Fruit fly (Drosophila melanogaster) whole organism, wandering third instar larva: Measurements from ENCODE around the gene KaiR1D.

Experiments
- Hnf4 ChIP-seq: fragments of 200-800 bp; sonication (Bioruptor generic); optimal IDR thresholded peaks from 2 replicates; lab custom pipeline; 2016; ENCODE audit warnings: missing biosample characterization, mild to moderate bottlenecking, missing genetic modification characterization
- Jra ChIP-seq: sonication (Bioruptor generic); optimal IDR thresholded peaks from 2 replicates; lab custom pipeline; 2016; ENCODE audit warnings: missing biosample characterization, missing genetic modification characterization
- Myc ChIP-seq: fragments of >200 bp; optimal IDR thresholded peaks from 2 replicates; lab custom pipeline; 2017
- N ChIP-seq: fragments of >200 bp; optimal IDR thresholded peaks from 2 replicates; lab custom pipeline; 2018; ENCODE audit warnings: missing biosample characterization, missing external identifiers, missing genetic modification characterization
- Rel ChIP-seq, 2 experiments: fragments of 200-800 bp; sonication (Bioruptor generic) in 1 of 2; optimal IDR thresholded peaks; 2 replicates in 1 of 2; 3 replicates in 1 of 2; lab custom pipeline; 2016 to 2019; ENCODE audit warnings: mild to moderate bottlenecking in 2 of 2, missing biosample characterization in 2 of 2, missing genetic modification characterization in 2 of 2, moderate library complexity in 1 of 2
- dmrt93B ChIP-seq: fragments of 200-800 bp; sonication (Bioruptor generic); optimal IDR thresholded peaks from 2 replicates; lab custom pipeline; 2018; ENCODE audit warnings: missing biosample characterization, mild to moderate bottlenecking, missing genetic modification characterization
- dsf ChIP-seq: sonication (Bioruptor generic); optimal IDR thresholded peaks from 2 replicates; lab custom pipeline; 2016; ENCODE audit warnings: missing biosample characterization, missing genetic modification characterization, borderline replicate concordance
- ey ChIP-seq: fragments of 200-800 bp; sonication (Bioruptor generic); optimal IDR thresholded peaks from 2 replicates; lab custom pipeline; 2016; ENCODE audit warnings: missing biosample characterization, missing genetic modification characterization
- sv ChIP-seq: fragments of 200-800 bp; sonication (Bioruptor generic); optimal IDR thresholded peaks from 3 replicates; lab custom pipeline; 2016; ENCODE audit warnings: missing biosample characterization, missing genetic modification characterization
- tai ChIP-seq: sonication (Bioruptor generic); optimal IDR thresholded peaks from 2 replicates; lab custom pipeline; 2016; ENCODE audit warnings: missing biosample characterization, missing genetic modification characterization

KaiR1D gene

dm6 chr3R:20821815-20822375 lies 44.1 kb downstream of the KaiR1D start, which contains the start of the genes CG17271 and RpS20 (continued):
- peak; percentile 66 for TF ChIP-seq dsf (GFP tag; lab: Kevin White, UChicago)
- TF ChIP-seq tai, result no peak
- peak; percentile 95 for TF ChIP-seq sv (GFP tag; lab: Kevin White, UChicago)

dm6 chr3R:20818689-20819088 lies 47.3 kb downstream of the KaiR1D start, which contains the start of gene CG17270:
TSS of gene CG17270 (minus strand) at chr3R:20818929.
- no peak for TF ChIP-seq Myc (lab: Kevin White, UChicago)
- no peak for TF ChIP-seq Hnf4 (GFP tag; lab: Kevin White, UChicago)
- TF ChIP-seq ey (GFP tag; lab: Kevin White, UChicago), result no peak
- TF ChIP-seq sv (GFP tag; lab: Kevin White, UChicago), result no peak
- no peak for TF ChIP-seq Jra

dm6 chr3R:20818237-20818636 lies 47.8 kb downstream of the KaiR1D start:
- no peak for TF ChIP-seq Rel (GFP tag; optimal IDR thresholded peaks at IDR 0.05; lab: Kevin White, UChicago)
- TF ChIP-seq Rel (tag; optimal IDR thresholded peaks at IDR 0.05; lab: Kevin White, UChicago), result peak; percentile 45
- TF ChIP-seq N (GFP tag; lab: Kevin White, UChicago), result no peak

- TF ChIP-seq dmrt93B (no peak), Myc (lab: Kevin White, UChicago) (peak; percentile 69)
Observed at dm6 chr3R:20816008-20816407, 50.0 kb downstream of the KaiR1D start, which contains the start of gene Fancd2. TSS of gene Fancd2 (minus strand) at chr3R:20816190.
